Fruit fly (Drosophila melanogaster): ENCODE data around the gene Cyp313a2.

Gene Cyp313a2

DNA sequence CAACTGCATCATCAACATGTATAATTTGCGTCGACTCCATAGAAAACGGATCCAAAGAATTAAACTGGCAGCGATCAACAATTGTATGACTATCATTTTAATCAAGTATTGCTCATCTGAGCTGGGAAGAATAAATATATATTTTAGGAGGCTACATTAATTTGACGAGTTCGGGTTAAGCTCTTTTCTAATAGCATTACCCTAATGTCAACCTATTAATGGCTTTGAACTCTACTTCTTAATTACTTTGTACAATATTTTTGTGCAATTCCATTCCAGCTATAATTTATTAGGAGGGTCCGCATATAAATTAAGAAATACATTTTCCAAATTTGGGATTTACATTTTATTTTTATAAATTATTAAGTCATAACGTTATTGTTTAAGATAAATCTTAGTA, at the start of gene Cyp313a2:
Cyp313a2 (minus strand) TSS at position 101 of the 400 bp plus-strand sequence.
- TF ChIP-seq CTCF (optimal IDR thresholded peaks at IDR 0.05) (no peak), CG8478 (optimal IDR thresholded peaks at IDR 0.05) (no peak)

dm6 chr3R:12285589-12285988, 48.9 kb upstream of the Cyp313a2 start:
- TF ChIP-seq CG8478 (optimal IDR thresholded peaks at IDR 0.05): no peak
- TF ChIP-seq CTCF (optimal IDR thresholded peaks at IDR 0.05): no peak

- TF ChIP-seq CG8478 (optimal IDR thresholded peaks at IDR 0.05): no peak
- TF ChIP-seq CTCF (optimal IDR thresholded peaks at IDR 0.05): peak; percentile 44 to 60
These were observed 44.1 kb upstream of the Cyp313a2 start for dm6 chr3R:12280729-12281342.

dm6 chr3R:12279019-12279418, 42.3 kb upstream of the Cyp313a2 start:
- TF ChIP-seq CTCF (optimal IDR thresholded peaks at IDR 0.05) (peak; percentile 89 to 97), CG8478 (optimal IDR thresholded peaks at IDR 0.05) (peak; percentile 63)

- no peak for TF ChIP-seq CG8478 (optimal IDR thresholded peaks at IDR 0.05)
- TF ChIP-seq CTCF (optimal IDR thresholded peaks at IDR 0.05): no peak
These were observed 36.1 kb upstream of the Cyp313a2 start, which contains the start of gene Sfp87B for dm6 chr3R:12272826-12273225. Gene Sfp87B (plus strand): TSS chr3R:12273126.

- TF ChIP-seq CTCF (optimal IDR thresholded peaks at IDR 0.05): no peak
- TF ChIP-seq CG8478 (optimal IDR thresholded peaks at IDR 0.05): no peak
These were observed 33.9 kb upstream of the Cyp313a2 start, which contains the start of gene CG17738 for dm6 chr3R:12270590-12270989. Gene CG17738 (plus strand): TSS chr3R:12270890.

DNA sequence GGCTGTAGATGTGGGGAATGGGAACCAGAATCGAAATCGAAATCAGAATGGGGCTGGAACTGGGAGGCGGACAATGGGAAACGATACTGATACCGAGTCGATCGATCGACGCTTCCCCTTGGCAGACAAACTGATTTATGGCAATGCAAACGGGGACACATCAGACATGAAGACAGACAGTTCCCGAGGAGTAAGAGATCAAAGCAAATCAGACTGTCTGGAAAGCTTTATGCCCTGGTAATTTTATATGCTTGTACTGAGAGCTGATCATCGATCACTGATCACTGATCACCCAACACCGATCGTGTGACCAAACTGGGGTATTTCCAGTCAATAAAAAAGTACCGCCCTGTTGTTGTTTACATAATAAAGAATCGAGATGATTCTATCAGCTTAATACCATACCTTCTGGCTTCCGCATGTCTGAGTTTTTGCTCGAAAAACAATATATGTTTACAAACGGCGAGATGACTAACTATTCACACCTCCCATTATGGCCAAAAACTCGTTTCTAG, 33.2 kb upstream of the Cyp313a2 start:
- no peak for TF ChIP-seq CTCF (optimal IDR thresholded peaks at IDR 0.05)
- no peak for TF ChIP-seq CG8478 (optimal IDR thresholded peaks at IDR 0.05)

DNA sequence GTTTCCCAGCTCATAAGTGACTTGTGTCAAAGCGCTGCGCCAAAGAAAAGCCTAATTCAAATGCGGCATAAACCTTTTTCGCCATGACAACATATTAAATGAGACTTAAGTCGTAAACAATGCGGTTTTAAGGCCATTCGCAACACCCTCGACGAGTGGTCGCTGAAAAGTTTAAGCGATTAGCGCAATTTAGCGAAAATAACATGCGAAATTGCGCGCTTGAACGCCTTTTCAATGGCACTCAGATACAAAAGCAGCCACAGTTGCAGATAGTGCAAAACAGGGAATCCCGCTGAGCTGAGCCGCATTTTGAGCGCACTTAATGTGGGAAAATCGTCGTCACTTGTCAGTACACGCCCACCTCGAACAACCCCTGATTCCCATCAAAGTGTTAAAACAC, 24.0 kb upstream of the Cyp313a2 start, which contains the start of gene CG44038:
CG44038 (plus strand) TSS at position 301 of the 400 bp plus-strand sequence.
- TF ChIP-seq CTCF (optimal IDR thresholded peaks at IDR 0.05): no peak
- no peak for TF ChIP-seq CG8478 (optimal IDR thresholded peaks at IDR 0.05)

DNA sequence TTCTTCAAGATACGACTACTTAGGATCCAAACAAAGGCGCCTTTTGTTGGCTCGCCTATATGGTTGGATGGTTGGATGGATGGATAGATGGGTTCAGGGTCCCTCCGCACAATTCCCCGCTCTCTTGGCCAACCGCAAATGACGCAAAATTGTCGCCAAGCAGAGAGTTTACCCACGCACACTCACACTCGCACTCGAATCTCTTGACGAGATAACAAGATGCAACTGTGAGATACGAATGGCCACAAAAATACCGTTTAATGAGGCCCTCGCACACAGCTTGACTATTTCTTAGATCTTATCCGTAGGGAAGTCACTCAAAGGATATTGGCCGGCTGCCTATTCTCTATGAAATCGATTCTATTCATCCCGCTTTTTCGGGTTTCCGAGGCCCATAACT, 23.1 kb upstream of the Cyp313a2 start:
- TF ChIP-seq CG8478 (optimal IDR thresholded peaks at IDR 0.05) (no peak), CTCF (optimal IDR thresholded peaks at IDR 0.05) (no peak)

DNA sequence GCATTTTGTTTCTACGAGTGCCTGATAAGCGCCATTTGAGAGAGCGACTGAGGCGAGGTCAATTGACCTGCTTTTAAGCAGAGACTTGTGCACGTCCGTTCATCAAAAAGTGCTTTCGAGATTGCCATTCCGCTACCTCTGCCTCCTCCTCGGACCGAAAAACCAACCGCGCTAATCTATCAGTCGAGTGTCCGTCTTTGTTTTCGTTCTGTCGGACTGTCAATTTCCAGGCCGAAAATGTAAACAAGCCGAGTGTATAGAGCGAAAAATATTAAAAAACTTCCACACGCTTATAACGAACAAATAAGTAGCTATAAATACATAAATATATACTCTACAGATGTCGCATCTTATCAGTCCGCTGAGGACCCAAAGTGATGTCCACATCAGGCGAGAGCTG, 22.3 kb upstream of the Cyp313a2 start:
- TF ChIP-seq CTCF (optimal IDR thresholded peaks at IDR 0.05): no peak
- no peak for TF ChIP-seq CG8478 (optimal IDR thresholded peaks at IDR 0.05)

DNA sequence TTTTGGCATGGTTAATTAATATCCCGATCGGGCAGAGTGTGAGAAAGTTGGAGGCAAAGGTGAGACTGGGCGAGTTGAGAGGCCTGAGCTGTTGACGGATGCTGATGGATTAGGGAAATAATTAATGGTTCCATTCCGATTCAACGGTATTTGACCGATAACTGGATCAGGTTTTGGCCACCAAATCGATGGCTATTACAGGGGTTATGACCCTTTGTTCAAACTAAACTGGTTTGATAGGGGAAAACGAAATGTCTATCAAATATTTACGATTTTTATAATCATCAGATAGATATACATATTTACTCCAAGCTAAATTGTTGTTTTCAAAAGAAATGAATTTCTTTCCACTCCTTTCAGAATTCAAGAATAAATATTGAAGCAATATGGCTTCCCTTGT, 21.7 kb upstream of the Cyp313a2 start, which contains the start of the genes CG44037 and svp:
CG44037 (plus strand) TSS at position 301 of the 400 bp plus-strand sequence.
svp (plus strand) TSS at position 301 of the 400 bp plus-strand sequence.
- TF ChIP-seq CTCF (optimal IDR thresholded peaks at IDR 0.05) (no peak), CG8478 (optimal IDR thresholded peaks at IDR 0.05) (no peak)

DNA sequence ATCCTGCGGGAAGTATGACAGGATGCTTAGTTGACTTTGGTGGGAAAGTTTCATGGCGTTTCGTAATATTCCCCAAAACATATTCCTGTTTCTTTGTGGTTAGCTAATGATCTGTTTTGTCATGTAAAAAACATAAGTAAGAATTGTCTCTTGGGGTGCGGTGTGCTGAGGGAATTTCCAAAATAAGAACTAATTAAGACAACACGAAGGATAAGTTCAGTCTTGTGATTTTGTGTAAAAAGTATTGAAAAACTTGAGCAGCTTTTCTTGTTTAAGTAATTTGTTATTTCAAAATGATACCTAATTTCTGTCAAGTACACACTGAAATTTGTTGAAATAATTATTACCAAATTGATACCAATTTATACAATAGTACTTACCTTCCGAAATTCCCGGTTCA, 17.2 kb upstream of the Cyp313a2 start, which contains the start of gene CG3942:
CG3942 (plus strand) TSS at position 301 of the 400 bp plus-strand sequence.
- TF ChIP-seq CG8478 (optimal IDR thresholded peaks at IDR 0.05): no peak
- TF ChIP-seq CTCF (optimal IDR thresholded peaks at IDR 0.05): no peak

DNA sequence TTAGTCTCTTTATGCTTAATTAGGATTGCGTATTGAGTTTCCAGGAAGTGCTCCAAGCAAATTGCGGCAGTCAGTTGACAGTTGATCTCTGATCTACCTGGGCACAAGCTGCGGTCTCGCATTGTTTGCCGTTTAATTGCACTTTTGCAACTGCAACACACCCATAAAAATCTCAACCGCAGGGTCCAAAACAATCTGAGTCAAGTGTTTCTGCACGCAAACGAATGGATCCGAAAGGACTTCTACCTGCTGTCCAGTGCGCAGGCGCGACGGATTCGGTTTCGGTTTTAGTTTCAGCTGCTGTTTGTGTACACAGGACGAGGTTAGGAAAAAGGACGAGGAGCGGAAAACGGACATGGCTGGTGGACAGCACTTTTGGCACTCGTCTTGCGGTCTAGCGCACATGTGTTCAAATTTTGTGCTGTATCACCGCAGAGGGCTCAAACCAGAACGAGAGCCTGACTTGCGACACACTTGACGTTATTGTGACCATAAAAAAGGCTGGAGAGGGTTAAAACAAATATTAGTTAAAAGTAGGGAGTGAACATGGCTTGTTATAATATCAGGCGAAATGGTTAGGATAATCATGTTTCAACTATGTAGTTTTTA, 15.9 kb upstream of the Cyp313a2 start:
- TF ChIP-seq CG8478 (optimal IDR thresholded peaks at IDR 0.05) (no peak), CTCF (optimal IDR thresholded peaks at IDR 0.05) (no peak)

DNA sequence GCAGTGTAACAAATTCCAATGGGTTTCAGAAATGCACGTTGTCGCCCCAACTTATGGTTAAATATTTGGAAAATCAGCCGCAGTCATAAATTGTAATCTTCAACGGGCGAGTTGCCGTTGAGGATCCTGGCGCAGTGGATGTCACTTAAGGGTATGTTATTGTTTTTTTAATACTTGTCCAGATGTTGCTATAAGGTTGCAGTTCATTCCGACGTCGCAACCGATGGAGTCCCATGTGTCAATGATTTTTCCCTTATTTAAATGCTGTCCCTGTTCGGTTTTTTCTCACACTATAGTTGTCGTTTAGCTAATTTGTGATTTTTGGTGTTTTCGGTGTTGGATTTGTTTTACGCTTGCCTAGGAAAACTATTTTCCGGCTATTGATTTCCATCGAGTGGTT, 14.8 kb upstream of the Cyp313a2 start:
- TF ChIP-seq CG8478 (optimal IDR thresholded peaks at IDR 0.05): no peak
- TF ChIP-seq CTCF (optimal IDR thresholded peaks at IDR 0.05): no peak

DNA sequence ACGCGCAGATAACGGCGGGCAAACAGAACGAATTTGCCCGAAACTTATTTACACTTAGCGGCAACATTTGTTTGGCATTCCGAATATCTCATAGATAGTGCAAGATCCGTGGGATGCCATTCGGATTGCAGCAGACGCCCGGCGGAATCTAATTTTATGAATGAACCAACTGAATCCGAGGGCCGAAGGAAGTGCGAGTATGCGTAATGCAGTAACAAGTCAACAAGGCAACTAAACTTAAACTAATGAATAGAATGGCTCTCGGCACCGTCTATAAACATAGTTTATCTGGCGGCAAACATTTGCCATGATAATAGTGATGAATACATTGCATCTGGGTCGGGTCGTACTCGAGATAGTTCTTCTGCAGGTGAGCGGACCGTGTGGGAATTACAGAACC, 13.5 kb upstream of the Cyp313a2 start:
- no peak for TF ChIP-seq CTCF (optimal IDR thresholded peaks at IDR 0.05)
- TF ChIP-seq CG8478 (optimal IDR thresholded peaks at IDR 0.05): no peak

dm6 chr3R:12248243-12248642, 11.5 kb upstream of the Cyp313a2 start:
- TF ChIP-seq CG8478 (optimal IDR thresholded peaks at IDR 0.05) (no peak), CTCF (optimal IDR thresholded peaks at IDR 0.05) (peak in 1 of 2 experiments; percentile 2)
